Worm (Caenorhabditis elegans) whole organism, midembryonic: ENCODE data around the gene srg-37.

ENCODE experiments used
- T22C8.4 ChIP-seq: fragments of 200-800 bp; sonication (Bioruptor generic); IDR thresholded peaks from 2 replicates; pipeline ENCODE4 v1.3.6; 2022; ENCODE audit warnings: missing genetic modification characterization, missing compliant biosample characterization
- cog-1 ChIP-seq: sonication (generic microtip); optimal IDR thresholded peaks from 2 replicates; lab custom pipeline; 2016; ENCODE audit warnings: missing genetic modification characterization, missing compliant biosample characterization
- flt-1 ChIP-seq: fragments of 200-800 bp; sonication (Bioruptor generic); IDR thresholded peaks from 2 replicates; pipeline ENCODE4 v1.3.6; 2022; ENCODE audit warnings: missing genetic modification characterization, missing compliant biosample characterization
- klf-2 ChIP-seq: fragments of 200-800 bp; sonication (Bioruptor generic); conservative IDR thresholded peaks from 2 replicates; pipeline ENCODE4 v1.3.6; 2022; ENCODE audit warnings: missing genetic modification reagents, missing genetic modification characterization, missing compliant biosample characterization
- med-1 ChIP-seq: sonication (generic microtip); optimal IDR thresholded peaks from 2 replicates; lab custom pipeline; 2017; ENCODE audit warnings: missing genetic modification characterization, mild to moderate bottlenecking, missing compliant biosample characterization, antibody characterized with exemption, missing genetic modification reagents; ENCODE audit not compliant: insufficient read depth
- ref-1 ChIP-seq: fragments of 200-800 bp; sonication (Bioruptor generic); conservative IDR thresholded peaks from 2 replicates; pipeline ENCODE4 v1.3.6; 2022; ENCODE audit warnings: missing genetic modification reagents, missing genetic modification characterization, missing compliant biosample characterization
- tab-1 ChIP-seq: fragments of 200-800 bp; sonication (Bioruptor generic); IDR thresholded peaks from 2 replicates; pipeline ENCODE4 v1.3.6; 2022; ENCODE audit warnings: missing genetic modification characterization, missing compliant biosample characterization
- ztf-23 ChIP-seq: fragments of 200-800 bp; sonication (Bioruptor generic); IDR thresholded peaks from 2 replicates; pipeline ENCODE4 v1.3.6; 2022; ENCODE audit warnings: missing genetic modification reagents, missing genetic modification characterization, missing compliant biosample characterization
- ztf-29 ChIP-seq: fragments of 200-800 bp; sonication (Bioruptor generic); IDR thresholded peaks from 2 replicates; pipeline ENCODE4 v1.3.6; 2022; ENCODE audit warnings: missing genetic modification reagents, missing genetic modification characterization, missing compliant biosample characterization

- TF ChIP-seq tab-1 (GFP tag; lab: Robert Waterston, UW) (no peak), flt-1 (GFP tag; lab: Robert Waterston, UW) (no peak), cog-1 (no peak), ztf-29 (no peak), med-1 (GFP tag; lab: Kevin White, UChicago) (no peak), ref-1 (no peak), klf-2 (GFP tag; lab: Robert Waterston, UW) (no peak), ztf-23 (GFP tag; lab: Robert Waterston, UW) (no peak), T22C8.4 (GFP tag; lab: Robert Waterston, UW) (no peak)
Measured at ce11 chrX:14214520-14215023, 20.3 kb downstream of the srg-37 start, which contains the start of gene K06G5.1.
